Fruit fly (Drosophila melanogaster): ENCODE measurements around the gene Mrp5.

- peak; percentile 90 for TF ChIP-seq Hr39 (GFP tag; optimal IDR thresholded peaks at IDR 0.05)
- TF ChIP-seq esn (GFP tag; optimal IDR thresholded peaks at IDR 0.05): peak; percentile 79
Measured at dm6 chr3R:19860996-19861719, 14.3 kb downstream of the Mrp5 start, which contains the start of the genes Ire1 and Mrm2.
